Fruit fly (Drosophila melanogaster) whole organism, embryonic: ENCODE measurements around the gene CG5050.

Experiments used
- Asciz ChIP-seq: fragments of 200-800 bp; sonication (Bioruptor generic); optimal IDR thresholded peaks from 2 replicates; lab custom pipeline; 2017; ENCODE audit warnings: missing biosample characterization, mild to moderate bottlenecking, missing genetic modification characterization, missing genetic modification reagents
- BEAF-32 ChIP-seq: fragments of 200-800 bp; sonication (Bioruptor generic); optimal IDR thresholded peaks from 3 replicates; lab custom pipeline; 2017; ENCODE audit warnings: missing biosample characterization, missing genetic modification characterization, mild to moderate bottlenecking, moderate library complexity, missing genetic modification reagents
- CG10462 ChIP-seq: fragments of 200-800 bp; sonication (Bioruptor generic); optimal IDR thresholded peaks from 2 replicates; lab custom pipeline; 2016; ENCODE audit warnings: missing biosample characterization, missing genetic modification characterization
- CG10979 ChIP-seq: fragments of 200-800 bp; sonication (Bioruptor generic); optimal IDR thresholded peaks from 2 replicates; lab custom pipeline; 2018; ENCODE audit warnings: missing biosample characterization, mild to moderate bottlenecking, missing genetic modification characterization, moderate library complexity
- CG11723 ChIP-seq: fragments of 200-800 bp; sonication (Bioruptor generic); optimal IDR thresholded peaks from 2 replicates; lab custom pipeline; 2017; ENCODE audit warnings: missing biosample characterization, mild to moderate bottlenecking, missing genetic modification characterization
- CG12071 ChIP-seq: fragments of 200-800 bp; sonication (Bioruptor generic); optimal IDR thresholded peaks from 3 replicates; lab custom pipeline; 2018; ENCODE audit warnings: missing biosample characterization, mild to moderate bottlenecking, missing genetic modification characterization
- CG12299 ChIP-seq: fragments of 200-800 bp; sonication (Bioruptor generic); optimal IDR thresholded peaks from 2 replicates; lab custom pipeline; 2018; ENCODE audit warnings: missing biosample characterization, mild to moderate bottlenecking, missing genetic modification characterization
- CG13894 ChIP-seq: fragments of 200-800 bp; sonication (Bioruptor generic); optimal IDR thresholded peaks from 3 replicates; lab custom pipeline; 2018; ENCODE audit warnings: missing biosample characterization, mild to moderate bottlenecking, missing genetic modification characterization, moderate library complexity
- CG14860 ChIP-seq: fragments of 200-800 bp; sonication (Bioruptor generic); IDR thresholded peaks from 3 replicates; pipeline ENCODE4 v1.3.6; 2022; ENCODE audit warnings: missing biosample characterization, missing genetic modification characterization; ENCODE audit not compliant: partially characterized antibody
- CG1603 ChIP-seq: fragments of 200-800 bp; sonication (Bioruptor generic); optimal IDR thresholded peaks from 2 replicates; lab custom pipeline; 2019; ENCODE audit warnings: missing biosample characterization, mild to moderate bottlenecking, missing genetic modification characterization, moderate library complexity
- CG16813 ChIP-seq: fragments of 200-800 bp; sonication (Bioruptor generic); IDR thresholded peaks from 3 replicates; pipeline ENCODE4 v1.3.6; 2022; ENCODE audit warnings: missing biosample characterization, missing genetic modification characterization; ENCODE audit not compliant: partially characterized antibody
- CG17361 ChIP-seq: fragments of 200-800 bp; sonication (Bioruptor generic); IDR thresholded peaks from 3 replicates; pipeline ENCODE4 v1.3.6; 2022; ENCODE audit warnings: missing biosample characterization, missing genetic modification characterization
- CG18262 ChIP-seq: fragments of 200-800 bp; optimal IDR thresholded peaks from 3 replicates; lab custom pipeline; 2019; ENCODE audit warnings: missing biosample characterization, mild to moderate bottlenecking, missing genetic modification characterization, moderate library complexity
- CG2712 ChIP-seq: fragments of 200-800 bp; optimal IDR thresholded peaks from 3 replicates; lab custom pipeline; 2019; ENCODE audit warnings: missing biosample characterization, mild to moderate bottlenecking, missing genetic modification characterization, moderate library complexity
- CG2875 ChIP-seq: fragments of 200-800 bp; sonication (Bioruptor generic); optimal IDR thresholded peaks from 2 replicates; lab custom pipeline; 2017; ENCODE audit warnings: missing biosample characterization, mild to moderate bottlenecking, missing genetic modification characterization, missing genetic modification reagents
- CG30403 ChIP-seq: fragments of 200-800 bp; sonication (Bioruptor generic); optimal IDR thresholded peaks from 3 replicates; lab custom pipeline; 2016; ENCODE audit warnings: missing biosample characterization, missing genetic modification characterization
- CG3407 ChIP-seq: fragments of 200-800 bp; sonication (Bioruptor generic); optimal IDR thresholded peaks from 2 replicates; lab custom pipeline; 2018; ENCODE audit warnings: missing biosample characterization, mild to moderate bottlenecking, missing genetic modification characterization
- CG4707 ChIP-seq: fragments of 200-800 bp; sonication (Bioruptor generic); optimal IDR thresholded peaks from 2 replicates; lab custom pipeline; 2018; ENCODE audit warnings: missing biosample characterization, mild to moderate bottlenecking, missing genetic modification characterization, moderate library complexity
- CG4730 ChIP-seq: fragments of 200-800 bp; sonication (Bioruptor generic); IDR thresholded peaks from 2 replicates; pipeline ENCODE4 v1.3.6; 2022; ENCODE audit warnings: missing biosample characterization, missing genetic modification characterization
- CG6689 ChIP-seq: fragments of 200-800 bp; sonication (Bioruptor generic); IDR thresholded peaks from 2 replicates; pipeline ENCODE4 v1.3.6; 2022; ENCODE audit warnings: missing biosample characterization, missing genetic modification characterization
- CG6854 ChIP-seq: fragments of 200-800 bp; sonication (Bioruptor generic); optimal IDR thresholded peaks from 3 replicates; lab custom pipeline; 2017; ENCODE audit warnings: missing biosample characterization, mild to moderate bottlenecking, missing genetic modification characterization
- CG8388 ChIP-seq: fragments of 200-800 bp; sonication (Bioruptor generic); optimal IDR thresholded peaks from 2 replicates; lab custom pipeline; 2019; ENCODE audit warnings: missing biosample characterization, mild to moderate bottlenecking, missing genetic modification characterization, moderate library complexity
- CG8924 ChIP-seq: fragments of 200-800 bp; optimal IDR thresholded peaks from 3 replicates; lab custom pipeline; 2019; ENCODE audit warnings: missing biosample characterization, mild to moderate bottlenecking, missing genetic modification characterization, moderate library complexity
- CHES-1-like ChIP-seq: fragments of 200-800 bp; sonication (Bioruptor generic); optimal IDR thresholded peaks from 2 replicates; lab custom pipeline; 2016; ENCODE audit warnings: missing biosample characterization, missing genetic modification characterization
- CTCF ChIP-seq: fragments of 200-800 bp; sonication (Bioruptor generic); optimal IDR thresholded peaks from 2 replicates; lab custom pipeline; 2017; ENCODE audit warnings: missing biosample characterization, mild to moderate bottlenecking, missing genetic modification characterization, moderate library complexity
- CkIIα-i1 ChIP-seq: fragments of 200-800 bp; sonication (Bioruptor generic); IDR thresholded peaks from 2 replicates; pipeline ENCODE4 v1.3.6; 2022; ENCODE audit warnings: missing biosample characterization, missing genetic modification characterization
- Dip2 ChIP-seq: fragments of 200-800 bp; sonication (Bioruptor generic); IDR thresholded peaks from 2 replicates; pipeline ENCODE4 v1.3.6; 2022; ENCODE audit warnings: missing biosample characterization, missing genetic modification characterization
- Dp ChIP-seq: fragments of 200-800 bp; sonication (Bioruptor generic); optimal IDR thresholded peaks from 2 replicates; lab custom pipeline; 2018; ENCODE audit warnings: missing biosample characterization, mild to moderate bottlenecking, missing genetic modification characterization, moderate library complexity
- Gsc ChIP-seq: fragments of 200-800 bp; sonication (Bioruptor generic); IDR thresholded peaks from 2 replicates; pipeline ENCODE4 v1.3.6; 2022; ENCODE audit warnings: missing biosample characterization, missing genetic modification characterization
- Gug ChIP-seq: fragments of 200-800 bp; sonication (Bioruptor generic); IDR thresholded peaks from 4 replicates; pipeline ENCODE4 v1.3.6; 2022; ENCODE audit warnings: missing biosample characterization, missing genetic modification characterization
- HmgD ChIP-seq: fragments of 200-800 bp; sonication (Bioruptor generic); optimal IDR thresholded peaks from 3 replicates; lab custom pipeline; 2016; ENCODE audit warnings: missing biosample characterization, missing genetic modification characterization
- Hr51 ChIP-seq, 2 experiments: fragments of 200-800 bp; sonication (Bioruptor generic); optimal IDR thresholded peaks; 2 replicates in 1 of 2; 3 replicates in 1 of 2; lab custom pipeline; 2016 to 2018; ENCODE audit warnings: missing biosample characterization in 2 of 2, missing genetic modification characterization in 2 of 2, mild to moderate bottlenecking in 1 of 2, moderate library complexity in 1 of 2
- Mrtf ChIP-seq: fragments of 200-800 bp; sonication (Bioruptor generic); IDR thresholded peaks from 3 replicates; pipeline ENCODE4 v1.3.6; 2022; ENCODE audit warnings: missing biosample characterization, missing genetic modification characterization
- NFAT ChIP-seq: fragments of 200-800 bp; sonication (Bioruptor generic); IDR thresholded peaks from 2 replicates; pipeline ENCODE4 v1.3.6; 2022; ENCODE audit warnings: missing biosample characterization, missing genetic modification characterization
- NfI ChIP-seq: fragments of 200-800 bp; sonication (Bioruptor generic); optimal IDR thresholded peaks from 3 replicates; lab custom pipeline; 2018; ENCODE audit warnings: missing biosample characterization, mild to moderate bottlenecking, missing genetic modification characterization, moderate library complexity
- Opbp ChIP-seq: fragments of 200-800 bp; sonication (Bioruptor generic); IDR thresholded peaks from 3 replicates; pipeline ENCODE4 v1.3.6; 2022; ENCODE audit warnings: missing biosample characterization, missing genetic modification characterization; ENCODE audit not compliant: partially characterized antibody
- Six4 ChIP-seq: fragments of 200-800 bp; sonication (Bioruptor generic); optimal IDR thresholded peaks from 2 replicates; lab custom pipeline; 2016; ENCODE audit warnings: missing biosample characterization, missing genetic modification characterization
- bcd ChIP-seq: fragments of 200-800 bp; sonication (Bioruptor generic); optimal IDR thresholded peaks from 2 replicates; lab custom pipeline; 2017; ENCODE audit warnings: missing biosample characterization, mild to moderate bottlenecking, missing genetic modification characterization
- chm ChIP-seq: fragments of 200-800 bp; sonication (Bioruptor generic); IDR thresholded peaks from 2 replicates; pipeline ENCODE4 v1.3.6; 2022; ENCODE audit warnings: missing biosample characterization, missing genetic modification characterization
- crp ChIP-seq, 2 experiments: fragments of 200-800 bp; sonication (Bioruptor generic); optimal IDR thresholded peaks; 2 replicates in 1 of 2; 3 replicates in 1 of 2; lab custom pipeline; 2017; ENCODE audit warnings: missing biosample characterization in 2 of 2, missing genetic modification characterization in 2 of 2, mild to moderate bottlenecking in 1 of 2, moderate library complexity in 1 of 2
- dimm ChIP-seq: fragments of 200-800 bp; sonication (Bioruptor generic); IDR thresholded peaks from 2 replicates; pipeline ENCODE4 v1.3.6; 2022; ENCODE audit warnings: missing biosample characterization, missing genetic modification characterization
- ewg ChIP-seq: fragments of 200-800 bp; sonication (Bioruptor generic); optimal IDR thresholded peaks from 3 replicates; lab custom pipeline; 2017; ENCODE audit warnings: mild to moderate bottlenecking, missing biosample characterization, missing genetic modification reagents, missing genetic modification characterization
- fd64A ChIP-seq: fragments of 200-800 bp; sonication (Bioruptor generic); optimal IDR thresholded peaks from 3 replicates; lab custom pipeline; 2018; ENCODE audit warnings: missing biosample characterization, mild to moderate bottlenecking, missing genetic modification characterization
- grau ChIP-seq: fragments of 200-800 bp; optimal IDR thresholded peaks from 3 replicates; lab custom pipeline; 2019; ENCODE audit warnings: missing biosample characterization, mild to moderate bottlenecking, missing genetic modification characterization, moderate library complexity
- lmd ChIP-seq: fragments of 200-800 bp; sonication (Bioruptor generic); IDR thresholded peaks from 2 replicates; pipeline ENCODE4 v1.3.6; 2022; ENCODE audit warnings: missing biosample characterization, missing genetic modification characterization
- nmo ChIP-seq: fragments of 200-800 bp; sonication (Bioruptor generic); optimal IDR thresholded peaks from 2 replicates; lab custom pipeline; 2018; ENCODE audit warnings: missing biosample characterization, mild to moderate bottlenecking, missing genetic modification characterization, moderate library complexity
- ranshi ChIP-seq: fragments of 200-800 bp; sonication (Bioruptor generic); IDR thresholded peaks from 2 replicates; pipeline ENCODE4 v1.3.6; 2022; ENCODE audit warnings: missing biosample characterization, missing genetic modification characterization
- shn ChIP-seq: fragments of 200-800 bp; sonication (Bioruptor generic); optimal IDR thresholded peaks from 3 replicates; lab custom pipeline; 2016; ENCODE audit warnings: missing biosample characterization, missing genetic modification characterization
- sima ChIP-seq: fragments of 200-800 bp; sonication (Bioruptor generic); optimal IDR thresholded peaks from 2 replicates; lab custom pipeline; 2016; ENCODE audit warnings: missing biosample characterization, missing genetic modification characterization
- slou ChIP-seq: fragments of 200-800 bp; sonication (Bioruptor generic); optimal IDR thresholded peaks from 3 replicates; lab custom pipeline; 2016; ENCODE audit warnings: missing biosample characterization, missing genetic modification characterization
- zf30C ChIP-seq: fragments of 200-800 bp; sonication (Bioruptor generic); optimal IDR thresholded peaks from 3 replicates; lab custom pipeline; 2018; ENCODE audit warnings: missing biosample characterization, mild to moderate bottlenecking, missing genetic modification characterization

Gene CG5050

DNA sequence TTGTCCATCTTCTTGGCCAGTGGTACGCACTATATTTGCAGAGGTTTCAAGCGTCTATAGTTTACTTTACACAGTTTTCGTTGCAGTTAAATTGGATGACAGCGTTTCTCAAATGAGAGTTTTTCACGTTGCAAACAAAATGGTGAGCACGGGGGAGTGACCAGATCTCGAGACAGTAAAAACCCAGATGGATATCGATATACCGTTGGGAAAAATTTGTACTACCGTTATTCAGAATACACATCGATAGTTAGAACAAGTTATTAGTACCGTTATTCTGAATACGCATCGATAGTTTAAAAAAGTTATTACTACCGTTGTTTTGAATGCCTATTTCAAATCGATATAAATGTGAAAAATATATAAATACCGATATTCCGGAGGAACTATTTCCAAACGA lies 25.0 kb downstream of the CG5050 start, which contains the start of gene cass (continued):
- TF ChIP-seq CG1603 (tag; lab: Kevin White, UChicago) (peak; percentile 75), grau (tag; lab: Kevin White, UChicago) (peak; percentile 31), CTCF (GFP tag; lab: Kevin White, UChicago) (peak; percentile 47), CG4730 (GFP tag; lab: Robert Waterston, UW) (no peak), CG18262 (peak; percentile 13), CG11723 (GFP tag; lab: Kevin White, UChicago) (no peak), NFAT (GFP tag; lab: Robert Waterston, UW) (no peak), crp (GFP tag; optimal IDR thresholded peaks at IDR 0.05; lab: Kevin White, UChicago) (peak in 1 of 2 experiments; percentile 54), CG10979 (no peak), CHES-1-like (no peak), Dip2 (GFP tag; lab: Robert Waterston, UW) (no peak), Asciz (GFP tag; lab: Kevin White, UChicago) (no peak), BEAF-32 (GFP tag; lab: Kevin White, UChicago) (peak; percentile 90), Mrtf (GFP tag; lab: Robert Waterston, UW) (no peak), slou (GFP tag; lab: Kevin White, UChicago) (no peak), shn (GFP tag; lab: Kevin White, UChicago) (no peak), nmo (GFP tag; lab: Kevin White, UChicago) (peak; percentile 59), bcd (GFP tag; lab: Kevin White, UChicago) (no peak), CG6854 (no peak), dimm (GFP tag; lab: Robert Waterston, UW) (no peak), CG2875 (GFP tag; lab: Kevin White, UChicago) (no peak), Hr51 (GFP tag; optimal IDR thresholded peaks at IDR 0.05; lab: Kevin White, UChicago) (no peak), CG12299 (tag; lab: Kevin White, UChicago) (no peak), ranshi (no peak), chm (GFP tag; lab: Robert Waterston, UW) (no peak), CkIIα-i1 (no peak), CG2712 (tag; lab: Kevin White, UChicago) (peak; percentile 59), Opbp (GFP tag; lab: Robert Waterston, UW) (peak; percentile 94), CG16813 (peak; percentile 94), zf30C (GFP tag; lab: Kevin White, UChicago) (no peak), HmgD (GFP tag; lab: Kevin White, UChicago) (peak; percentile 18), sima (GFP tag; lab: Kevin White, UChicago) (no peak), Gsc (no peak), lmd (GFP tag; lab: Robert Waterston, UW) (no peak), CG30403 (no peak), Six4 (GFP tag; lab: Kevin White, UChicago) (no peak), CG4707 (GFP tag; lab: Kevin White, UChicago) (no peak), CG10462 (GFP tag; lab: Kevin White, UChicago) (peak; percentile 100), CG13894 (tag; lab: Kevin White, UChicago) (peak; percentile 13), CG14860 (peak; percentile 84), CG3407 (GFP tag; lab: Kevin White, UChicago) (no peak), ewg (GFP tag; lab: Kevin White, UChicago) (no peak), fd64A (GFP tag; lab: Kevin White, UChicago) (no peak), CG8924 (tag; lab: Kevin White, UChicago) (peak; percentile 26), CG17361 (GFP tag; lab: Robert Waterston, UW) (0 out of 3 replicates have a peak, but pooled peaks have one; percentile 18), CG12071 (GFP tag; lab: Kevin White, UChicago) (no peak), Gug (no peak), Dp (GFP tag; lab: Kevin White, UChicago) (peak; percentile 66), CG8388 (GFP tag; lab: Kevin White, UChicago) (no peak), CG6689 (no peak), NfI (GFP tag; lab: Kevin White, UChicago) (no peak)
